Fruit fly (Drosophila melanogaster): ENCODE data around the gene ncd.

- no peak for TF ChIP-seq CTCF (optimal IDR thresholded peaks at IDR 0.05)
- no peak for TF ChIP-seq CG8478 (optimal IDR thresholded peaks at IDR 0.05)
These were observed 44.6 kb downstream of the ncd start for dm6 chr3R:29762297-29762696.

Measured in S2 (cell line).